Fruit fly (Drosophila melanogaster): ENCODE data around the gene ko.

Gene ko

DNA sequence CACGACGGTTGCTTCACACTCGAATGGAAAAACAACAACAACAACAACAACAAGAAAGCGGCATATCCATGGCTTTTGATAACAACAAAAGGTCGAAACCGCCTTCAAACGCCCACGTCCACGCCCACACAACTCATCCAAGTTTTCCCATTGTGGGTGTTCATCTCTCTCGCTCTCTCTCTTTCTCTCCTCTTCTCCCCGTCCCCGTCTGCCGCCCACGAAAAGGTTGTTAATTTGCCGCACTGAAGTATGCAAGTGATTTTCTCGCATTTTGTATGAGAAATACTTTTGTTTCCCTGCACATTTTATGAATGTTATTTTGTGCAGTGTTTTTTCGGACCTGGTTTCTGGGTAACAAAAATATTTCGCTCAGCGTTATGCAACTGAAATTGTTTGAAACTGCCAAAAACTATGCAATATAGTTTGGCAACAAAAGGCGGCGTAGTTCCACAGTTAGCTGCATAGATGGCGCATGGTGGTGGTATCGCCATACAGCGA is 81.5 kb downstream of the ko start (continued):
- TF ChIP-seq dmrt99B (tag; optimal IDR thresholded peaks at IDR 0.05), result no peak
- TF ChIP-seq ato (GFP tag; IDR thresholded peaks at IDR 0.05; ENCODE audit: partially characterized antibody), result no peak
- no peak for TF ChIP-seq CG10959 (GFP tag; IDR thresholded peaks at IDR 0.05)
- no peak for TF ChIP-seq CG18011 (GFP tag; optimal IDR thresholded peaks at IDR 0.05)
- TF ChIP-seq Lhr (GFP tag; optimal IDR thresholded peaks at IDR 0.05), result peak; percentile 75
- TF ChIP-seq CG6765 (GFP tag; optimal IDR thresholded peaks at IDR 0.05), result no peak
- TF ChIP-seq nmo (GFP tag; optimal IDR thresholded peaks at IDR 0.05), result peak; percentile 18
- no peak for TF ChIP-seq Hey (tag; optimal IDR thresholded peaks at IDR 0.05)
- TF ChIP-seq da (GFP tag; optimal IDR thresholded peaks at IDR 0.05), result no peak
- TF ChIP-seq gce (GFP tag; IDR thresholded peaks at IDR 0.05), result no peak
- no peak for TF ChIP-seq Atf6 (GFP tag; IDR thresholded peaks at IDR 0.05)
- TF ChIP-seq CG2712 (tag; optimal IDR thresholded peaks at IDR 0.05), result peak; percentile 43
- TF ChIP-seq az2 (GFP tag; optimal IDR thresholded peaks at IDR 0.05), result peak; percentile 12
- TF ChIP-seq CG6689 (GFP tag; IDR thresholded peaks at IDR 0.05), result no peak
- no peak for TF ChIP-seq Dp (GFP tag; optimal IDR thresholded peaks at IDR 0.05)
- TF ChIP-seq dimm (GFP tag; IDR thresholded peaks at IDR 0.05), result no peak
- TF ChIP-seq bowl (GFP tag; IDR thresholded peaks at IDR 0.05), result no peak
- TF ChIP-seq Oli (tag; optimal IDR thresholded peaks at IDR 0.05), result no peak
- no peak for TF ChIP-seq CG17802 (tag; optimal IDR thresholded peaks at IDR 0.05)
- peak; percentile 14 for TF ChIP-seq slp2 (GFP tag; optimal IDR thresholded peaks at IDR 0.05)
- TF ChIP-seq inv (GFP tag; IDR thresholded peaks at IDR 0.05; ENCODE audit: partially characterized antibody), result no peak; the same call in 1 of the 2 replicates
- TF ChIP-seq Spps (tag; optimal IDR thresholded peaks at IDR 0.05), result no peak
- TF ChIP-seq cg (GFP tag; optimal IDR thresholded peaks at IDR 0.05), result no peak
- no peak; the same call in 2 of the 3 replicates for TF ChIP-seq CG34224 (GFP tag; IDR thresholded peaks at IDR 0.05; ENCODE audit: partially characterized antibody)
- TF ChIP-seq CG11504 (tag; optimal IDR thresholded peaks at IDR 0.05), result peak; percentile 26
- no peak for TF ChIP-seq Antp (GFP tag; optimal IDR thresholded peaks at IDR 0.05)
- TF ChIP-seq CG10543 (GFP tag; optimal IDR thresholded peaks at IDR 0.05), result peak; percentile 17
- no peak for TF ChIP-seq B-H1 (GFP tag; IDR thresholded peaks at IDR 0.05)
- no peak for TF ChIP-seq CG4404 (GFP tag; IDR thresholded peaks at IDR 0.05)
- peak in 1 of 2 experiments; percentile 16 for TF ChIP-seq Eip74EF (GFP tag; optimal IDR thresholded peaks at IDR 0.05)
- TF ChIP-seq sima (GFP tag; optimal IDR thresholded peaks at IDR 0.05), result no peak
- peak; percentile 28; the same call in 1 of the 2 replicates for TF ChIP-seq Adf1 (GFP tag; IDR thresholded peaks at IDR 0.05)
- TF ChIP-seq Max (GFP tag; optimal IDR thresholded peaks at IDR 0.05), result no peak
- TF ChIP-seq zf30C (GFP tag; optimal IDR thresholded peaks at IDR 0.05), result peak; percentile 100
- peak; percentile 48 for TF ChIP-seq pita (GFP tag; optimal IDR thresholded peaks at IDR 0.05)
- no peak for TF ChIP-seq CG9437 (GFP tag; optimal IDR thresholded peaks at IDR 0.05)
- TF ChIP-seq bsh (GFP tag; optimal IDR thresholded peaks at IDR 0.05), result no peak
- TF ChIP-seq CG17361 (GFP tag; IDR thresholded peaks at IDR 0.05), result 0 out of 3 replicates have a peak, but pooled peaks have one; percentile 32
- TF ChIP-seq CG1647 (GFP tag; optimal IDR thresholded peaks at IDR 0.05), result no peak
- TF ChIP-seq CG3995 (GFP tag; optimal IDR thresholded peaks at IDR 0.05), result no peak
- no peak for TF ChIP-seq dmrt11E (tag; optimal IDR thresholded peaks at IDR 0.05)
- TF ChIP-seq CG6272 (GFP tag; IDR thresholded peaks at IDR 0.05), result no peak
- peak; percentile 35 for TF ChIP-seq Elba2 (GFP tag; optimal IDR thresholded peaks at IDR 0.05)
- no peak for TF ChIP-seq CG7271 (tag; optimal IDR thresholded peaks at IDR 0.05)
- TF ChIP-seq CG12155 (GFP tag; optimal IDR thresholded peaks at IDR 0.05), result no peak
- peak; percentile 62; the same call in 1 of the 3 replicates for TF ChIP-seq CG6791 (GFP tag; IDR thresholded peaks at IDR 0.05; ENCODE audit: partially characterized antibody)
- peak; percentile 48; the same call in 1 of the 3 replicates for TF ChIP-seq so (GFP tag; IDR thresholded peaks at IDR 0.05)
- TF ChIP-seq tin (GFP tag; optimal IDR thresholded peaks at IDR 0.05), result no peak
- no peak for TF ChIP-seq HHEX (GFP tag; optimal IDR thresholded peaks at IDR 0.05)
- TF ChIP-seq CG2199 (GFP tag; IDR thresholded peaks at IDR 0.05), result peak; percentile 70; the same call in 2 of the 3 replicates
